Worm (Caenorhabditis elegans) whole organism, early embryonic: Measurements from ENCODE around the gene W05H5.1.

Experiments
- ama-1 ChIP-seq: fragments of 150-350 bp; optimal IDR thresholded peaks from 2 replicates; lab custom pipeline; 2014
- ceh-13 ChIP-seq: fragments of 200-800 bp; sonication (Bioruptor generic); optimal IDR thresholded peaks from 2 replicates; lab custom pipeline; 2018; ENCODE audit warnings: mild to moderate bottlenecking, missing genetic modification characterization, missing compliant biosample characterization
- ceh-36 ChIP-seq: sonication (generic microtip); optimal IDR thresholded peaks from 2 replicates; lab custom pipeline; 2016; ENCODE audit warnings: missing genetic modification characterization, inconsistent platforms, missing compliant biosample characterization
- flt-1 ChIP-seq: fragments of 200-800 bp; sonication (Bioruptor generic); IDR thresholded peaks from 2 replicates; pipeline ENCODE4 v1.3.6; 2022; ENCODE audit warnings: missing genetic modification characterization, missing compliant biosample characterization
- pes-1 ChIP-seq: fragments of 200-800 bp; sonication (Bioruptor generic); IDR thresholded peaks from 2 replicates; pipeline ENCODE4 v1.3.6; 2022; ENCODE audit warnings: missing genetic modification reagents, missing genetic modification characterization, missing compliant biosample characterization
- scrt-1 ChIP-seq: fragments of 200-800 bp; sonication (Bioruptor generic); IDR thresholded peaks from 2 replicates; pipeline ENCODE4 v1.3.6; 2022; ENCODE audit warnings: missing genetic modification characterization, missing compliant biosample characterization
- tbx-37 ChIP-seq: fragments of 200-800 bp; sonication (Bioruptor generic); conservative IDR thresholded peaks from 2 replicates; pipeline ENCODE4 v1.3.6; 2022; ENCODE audit warnings: missing genetic modification reagents, missing genetic modification characterization, missing compliant biosample characterization

DNA sequence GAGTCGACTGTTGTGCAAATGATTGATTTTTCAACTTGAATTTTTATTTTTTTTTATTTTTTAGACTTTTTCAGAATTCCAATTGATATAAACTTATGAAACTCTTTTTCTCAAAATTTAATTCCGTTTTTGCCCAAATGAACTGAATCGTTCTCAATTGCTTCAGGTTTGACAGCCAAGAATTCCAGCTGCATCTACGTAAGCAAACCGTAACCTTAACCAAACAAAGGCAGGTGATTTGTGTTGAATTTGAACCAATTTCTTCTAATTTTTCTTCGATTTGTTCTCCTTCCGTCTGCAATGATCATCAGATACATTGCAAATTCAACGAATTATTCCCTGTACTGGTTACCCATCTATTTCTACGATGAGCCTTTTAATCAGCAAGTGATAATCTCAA is 5.3 kb upstream of the W05H5.1 start, which contains the start of gene sre-34:
- no peak for TF ChIP-seq pes-1
- TF ChIP-seq ama-1 (lab: Kevin White, UChicago), result no peak
- no peak for TF ChIP-seq ceh-36 (tag; lab: Kevin White, UChicago)
- TF ChIP-seq scrt-1 (GFP tag; lab: Robert Waterston, UW), result no peak
- TF ChIP-seq flt-1 (GFP tag; lab: Robert Waterston, UW), result no peak
- no peak for TF ChIP-seq tbx-37 (GFP tag; lab: Robert Waterston, UW)
- no peak for TF ChIP-seq ceh-13 (GFP tag; lab: Kevin White, UChicago)
